Fruit fly (Drosophila melanogaster) whole organism, wandering third instar larva: Measurements from ENCODE around the gene rump.
A peak's percentile ranks its signal among the peaks of the same experiment; 100 is the strongest.

Source experiments
- Abd-B ChIP-seq: fragments of >200 bp; optimal IDR thresholded peaks from 2 replicates; lab custom pipeline; 2017; ENCODE audit warnings: missing biosample characterization, missing genetic modification characterization
- CG32264 ChIP-seq: fragments of 200-800 bp; sonication (Bioruptor generic); optimal IDR thresholded peaks from 2 replicates; lab custom pipeline; 2016; ENCODE audit warnings: missing biosample characterization, missing genetic modification characterization
- CG9705 ChIP-seq: fragments of 200-800 bp; sonication (Bioruptor generic); optimal IDR thresholded peaks from 2 replicates; lab custom pipeline; 2018; ENCODE audit warnings: missing biosample characterization, mild to moderate bottlenecking, missing genetic modification characterization
- CrebA ChIP-seq: fragments of 200-800 bp; sonication (Bioruptor generic); optimal IDR thresholded peaks from 2 replicates; lab custom pipeline; 2016; ENCODE audit warnings: missing biosample characterization, mild to moderate bottlenecking, missing genetic modification characterization, borderline replicate concordance
- Dfd ChIP-seq: fragments of >200 bp; optimal IDR thresholded peaks from 2 replicates; lab custom pipeline; 2017; ENCODE audit warnings: missing biosample characterization, missing genetic modification characterization
- Dif ChIP-seq: fragments of 200-275, 200-300 bp; sonication (Bioruptor generic); optimal IDR thresholded peaks from 2 replicates; lab custom pipeline; 2018; ENCODE audit warnings: missing biosample characterization, missing genetic modification characterization; ENCODE audit not compliant: partially characterized antibody
- GATAd ChIP-seq: sonication (Bioruptor generic); optimal IDR thresholded peaks from 2 replicates; lab custom pipeline; 2016; ENCODE audit warnings: missing biosample characterization, missing genetic modification characterization
- HLH106 ChIP-seq: fragments of 200-800 bp; optimal IDR thresholded peaks from 3 replicates; lab custom pipeline; 2019; ENCODE audit warnings: missing biosample characterization, mild to moderate bottlenecking, missing genetic modification characterization, moderate library complexity
- Hnf4 ChIP-seq: fragments of 200-800 bp; sonication (Bioruptor generic); optimal IDR thresholded peaks from 2 replicates; lab custom pipeline; 2016; ENCODE audit warnings: missing biosample characterization, mild to moderate bottlenecking, missing genetic modification characterization
- Hr78 ChIP-seq: fragments of >200 bp; optimal IDR thresholded peaks from 2 replicates; lab custom pipeline; 2017; ENCODE audit warnings: missing biosample characterization, missing genetic modification characterization
- Hr83 ChIP-seq: fragments of 200-300 bp; sonication (Bioruptor generic); optimal IDR thresholded peaks from 2 replicates; lab custom pipeline; 2016; ENCODE audit warnings: missing biosample characterization, mild to moderate bottlenecking, missing genetic modification characterization, moderate library complexity; ENCODE audit not compliant: poor library complexity, severe bottlenecking
- Jra ChIP-seq: sonication (Bioruptor generic); optimal IDR thresholded peaks from 2 replicates; lab custom pipeline; 2016; ENCODE audit warnings: missing biosample characterization, missing genetic modification characterization
- Mio ChIP-seq: sonication (Bioruptor generic); optimal IDR thresholded peaks from 2 replicates; lab custom pipeline; 2016; ENCODE audit warnings: missing biosample characterization, missing genetic modification characterization
- Myc ChIP-seq: fragments of >200 bp; optimal IDR thresholded peaks from 2 replicates; lab custom pipeline; 2017
- N ChIP-seq: fragments of >200 bp; optimal IDR thresholded peaks from 2 replicates; lab custom pipeline; 2018; ENCODE audit warnings: missing biosample characterization, missing external identifiers, missing genetic modification characterization
- OdsH ChIP-seq: fragments of 200-800 bp; sonication (Bioruptor generic); optimal IDR thresholded peaks from 2 replicates; lab custom pipeline; 2016; ENCODE audit warnings: missing biosample characterization, mild to moderate bottlenecking, missing genetic modification characterization
- Rel ChIP-seq, 2 experiments: fragments of 200-800 bp; sonication (Bioruptor generic) in 1 of 2; optimal IDR thresholded peaks; 2 replicates in 1 of 2; 3 replicates in 1 of 2; lab custom pipeline; 2016 to 2019; ENCODE audit warnings: mild to moderate bottlenecking in 2 of 2, missing biosample characterization in 2 of 2, missing genetic modification characterization in 2 of 2, moderate library complexity in 1 of 2
- Sp1 ChIP-seq: fragments of 200-800 bp; sonication (Bioruptor generic); optimal IDR thresholded peaks from 3 replicates; lab custom pipeline; 2019; ENCODE audit warnings: missing biosample characterization, mild to moderate bottlenecking, missing genetic modification characterization, moderate library complexity
- Vsx2 ChIP-seq: fragments of 200-300, 225-300 bp; sonication (Bioruptor generic); optimal IDR thresholded peaks from 2 replicates; lab custom pipeline; 2018; ENCODE audit warnings: missing biosample characterization, missing genetic modification characterization; ENCODE audit not compliant: partially characterized antibody
- br ChIP-seq: fragments of 200-800 bp; sonication (Bioruptor generic); optimal IDR thresholded peaks from 2 replicates; lab custom pipeline; 2016; ENCODE audit warnings: missing biosample characterization, missing genetic modification characterization
- brk ChIP-seq: fragments of 200-800 bp; sonication (Bioruptor generic); optimal IDR thresholded peaks from 2 replicates; lab custom pipeline; 2016; ENCODE audit warnings: missing biosample characterization, mild to moderate bottlenecking, missing genetic modification characterization
- dl ChIP-seq, 2 experiments: fragments of 175-275, 200-275 bp in 1 of 2; fragments of 200-275 bp in 1 of 2; sonication (Bioruptor generic); optimal IDR thresholded peaks; lab custom pipeline; 2018; ENCODE audit warnings: mild to moderate bottlenecking in 2 of 2, missing biosample characterization in 2 of 2, missing genetic modification characterization in 2 of 2, moderate library complexity in 2 of 2; ENCODE audit not compliant: partially characterized antibody in 2 of 2, insufficient read depth in 1 of 2
- dmrt93B ChIP-seq: fragments of 200-800 bp; sonication (Bioruptor generic); optimal IDR thresholded peaks from 2 replicates; lab custom pipeline; 2018; ENCODE audit warnings: missing biosample characterization, mild to moderate bottlenecking, missing genetic modification characterization
- dsf ChIP-seq: sonication (Bioruptor generic); optimal IDR thresholded peaks from 2 replicates; lab custom pipeline; 2016; ENCODE audit warnings: missing biosample characterization, missing genetic modification characterization, borderline replicate concordance
- ey ChIP-seq: fragments of 200-800 bp; sonication (Bioruptor generic); optimal IDR thresholded peaks from 2 replicates; lab custom pipeline; 2016; ENCODE audit warnings: missing biosample characterization, missing genetic modification characterization
- foxo ChIP-seq, 2 experiments: fragments of 200-800 bp; sonication (Bioruptor generic); optimal IDR thresholded peaks; 2 replicates in 1 of 2; 3 replicates in 1 of 2; lab custom pipeline; 2016 to 2017; ENCODE audit warnings: missing biosample characterization in 2 of 2, missing genetic modification characterization in 2 of 2
- fru ChIP-seq: fragments of 200-800 bp; sonication (Bioruptor generic); optimal IDR thresholded peaks from 3 replicates; lab custom pipeline; 2016; ENCODE audit warnings: missing biosample characterization, mild to moderate bottlenecking, missing genetic modification characterization
- h ChIP-seq: fragments of 200-800 bp; sonication (Bioruptor generic); optimal IDR thresholded peaks from 3 replicates; lab custom pipeline; 2016; ENCODE audit warnings: missing biosample characterization, mild to moderate bottlenecking, missing genetic modification characterization
- jim ChIP-seq: fragments of 175-275, 200-325 bp; sonication (Bioruptor generic); optimal IDR thresholded peaks from 2 replicates; lab custom pipeline; 2016; ENCODE audit warnings: missing biosample characterization, mild to moderate bottlenecking, missing genetic modification characterization
- lola ChIP-seq: fragments of >200 bp; optimal IDR thresholded peaks from 2 replicates; lab custom pipeline; 2017; ENCODE audit warnings: missing biosample characterization, missing genetic modification characterization
- pan ChIP-seq: fragments of >200 bp; optimal IDR thresholded peaks from 2 replicates; lab custom pipeline; 2017
- psq ChIP-seq: fragments of 200-800 bp; sonication (Bioruptor generic); optimal IDR thresholded peaks from 3 replicates; lab custom pipeline; 2017; ENCODE audit warnings: missing biosample characterization, mild to moderate bottlenecking, missing genetic modification characterization, moderate library complexity
- rgr ChIP-seq: fragments of 200-800 bp; sonication (Bioruptor generic); optimal IDR thresholded peaks from 3 replicates; lab custom pipeline; 2016; ENCODE audit warnings: missing biosample characterization, mild to moderate bottlenecking, missing genetic modification characterization
- sage ChIP-seq: fragments of 200-800 bp; sonication (Bioruptor generic); optimal IDR thresholded peaks from 2 replicates; lab custom pipeline; 2016; ENCODE audit warnings: missing biosample characterization, mild to moderate bottlenecking, missing genetic modification characterization
- sv ChIP-seq: fragments of 200-800 bp; sonication (Bioruptor generic); optimal IDR thresholded peaks from 3 replicates; lab custom pipeline; 2016; ENCODE audit warnings: missing biosample characterization, missing genetic modification characterization
- tai ChIP-seq: sonication (Bioruptor generic); optimal IDR thresholded peaks from 2 replicates; lab custom pipeline; 2016; ENCODE audit warnings: missing biosample characterization, missing genetic modification characterization
- usp ChIP-seq: fragments of >200 bp; optimal IDR thresholded peaks from 2 replicates; lab custom pipeline; 2017; ENCODE audit warnings: missing biosample characterization, missing genetic modification characterization
- woc ChIP-seq: sonication (Bioruptor generic); optimal IDR thresholded peaks from 2 replicates; lab custom pipeline; 2016; ENCODE audit warnings: missing biosample characterization, mild to moderate bottlenecking, missing genetic modification characterization

The rump gene

dm6 chr3R:9494627-9495009 lies 15.5 kb downstream of the rump start, which contains the start of gene phu:
Gene phu, plus strand, starts transcription at chr3R:9494801.
- TF ChIP-seq Mio (no peak), Sp1 (GFP tag; lab: Kevin White, UChicago) (no peak), Dfd (GFP tag; lab: Kevin White, UChicago) (no peak), dsf (GFP tag; lab: Kevin White, UChicago) (no peak), Jra (no peak), N (no peak), CG32264 (no peak), jim (no peak), dl (GFP tag; optimal IDR thresholded peaks at IDR 0.05; lab: Kevin White, UChicago; ENCODE audit: insufficient read depth in 1 of 2, partially characterized antibody in 2 of 2) (no peak), br (GFP tag; lab: Kevin White, UChicago) (no peak)

dm6 chr3R:9493627-9494626 lies 16.2 kb downstream of the rump start, which contains the start of gene CG16779:
Gene CG16779, minus strand, starts transcription at chr3R:9493677.
- TF ChIP-seq GATAd = no peak
- TF ChIP-seq Jra = no peak
- no peak for TF ChIP-seq Hr83 (GFP tag; lab: Kevin White, UChicago)
- no peak for TF ChIP-seq psq
- TF ChIP-seq Abd-B = no peak
- TF ChIP-seq foxo (GFP tag; optimal IDR thresholded peaks at IDR 0.05; lab: Kevin White, UChicago) = peak in 1 of 2 experiments; percentile 24
- TF ChIP-seq Rel (GFP tag; optimal IDR thresholded peaks at IDR 0.05; lab: Kevin White, UChicago) = no peak
- no peak for TF ChIP-seq Rel (tag; optimal IDR thresholded peaks at IDR 0.05; lab: Kevin White, UChicago)
- TF ChIP-seq fru = peak; percentile 7
- peak; percentile 13 for TF ChIP-seq Vsx2 (GFP tag; lab: Kevin White, UChicago)
- TF ChIP-seq Mio = no peak
- no peak for TF ChIP-seq tai (GFP tag; lab: Kevin White, UChicago)
- TF ChIP-seq OdsH (GFP tag; lab: Kevin White, UChicago) = no peak
- TF ChIP-seq br (GFP tag; lab: Kevin White, UChicago) = peak; percentile 9
- TF ChIP-seq CG32264 = no peak
- no peak for TF ChIP-seq Hnf4 (GFP tag; lab: Kevin White, UChicago)
- no peak for TF ChIP-seq Sp1 (GFP tag; lab: Kevin White, UChicago)
- no peak for TF ChIP-seq Dfd (GFP tag; lab: Kevin White, UChicago)
- TF ChIP-seq CrebA (GFP tag; lab: Kevin White, UChicago) = no peak
- TF ChIP-seq brk (GFP tag; lab: Kevin White, UChicago) = no peak
- TF ChIP-seq rgr (GFP tag; lab: Kevin White, UChicago) = no peak
- peak in 1 of 2 experiments; percentile 46 for TF ChIP-seq dl (GFP tag; optimal IDR thresholded peaks at IDR 0.05; lab: Kevin White, UChicago; ENCODE audit: insufficient read depth in 1 of 2, partially characterized antibody in 2 of 2)
- TF ChIP-seq jim = no peak
- TF ChIP-seq usp (GFP tag; lab: Kevin White, UChicago) = no peak
- TF ChIP-seq sage (GFP tag; lab: Kevin White, UChicago) = no peak
- no peak for TF ChIP-seq ey (GFP tag; lab: Kevin White, UChicago)
- no peak for TF ChIP-seq woc (GFP tag; lab: Kevin White, UChicago)
- no peak for TF ChIP-seq dsf (GFP tag; lab: Kevin White, UChicago)
- TF ChIP-seq HLH106 = no peak
- no peak for TF ChIP-seq h (GFP tag; lab: Kevin White, UChicago)
- no peak for TF ChIP-seq N
- no peak for TF ChIP-seq Hr78 (GFP tag; lab: Kevin White, UChicago)
- no peak for TF ChIP-seq CG9705 (GFP tag; lab: Kevin White, UChicago)
- no peak for TF ChIP-seq dmrt93B
- no peak for TF ChIP-seq lola
- no peak for TF ChIP-seq sv
- no peak for TF ChIP-seq Myc (lab: Kevin White, UChicago)
- TF ChIP-seq pan (lab: Kevin White, UChicago) = no peak
- peak; percentile 36 for TF ChIP-seq Dif (GFP tag; lab: Kevin White, UChicago)
